Worm (Caenorhabditis elegans) whole organism, young adult: ENCODE data around the gene mks-2.

Experiments
- B0261.1 ChIP-seq: sonication (generic microtip); optimal IDR thresholded peaks from 2 replicates; lab custom pipeline; 2016; ENCODE audit warnings: mild to moderate bottlenecking, missing genetic modification characterization, moderate library complexity, missing compliant biosample characterization
- C17E4.6 ChIP-seq: fragments of 200-800 bp; sonication (Bioruptor generic); IDR thresholded peaks from 2 replicates; pipeline ENCODE4 v1.3.6; 2022; ENCODE audit warnings: missing genetic modification reagents, missing genetic modification characterization, missing compliant biosample characterization
- F23B12.7 ChIP-seq: sonication (generic microtip); optimal IDR thresholded peaks from 2 replicates; lab custom pipeline; 2017; ENCODE audit warnings: missing genetic modification characterization, mild to moderate bottlenecking, missing compliant biosample characterization, antibody characterized with exemption, moderate library complexity; ENCODE audit not compliant: insufficient read depth
- F39B2.1 ChIP-seq: fragments of 200-800 bp; sonication (Bioruptor generic); IDR thresholded peaks from 2 replicates; pipeline ENCODE4 v1.3.6; 2022; ENCODE audit warnings: missing genetic modification reagents, missing genetic modification characterization, missing compliant biosample characterization
- F52B5.7 ChIP-seq: sonication (generic microtip); optimal IDR thresholded peaks from 2 replicates; lab custom pipeline; 2016; ENCODE audit warnings: mild to moderate bottlenecking, missing genetic modification characterization, missing compliant biosample characterization
- K11D2.4 ChIP-seq: fragments of 200-800 bp; sonication (Bioruptor generic); IDR thresholded peaks from 2 replicates; pipeline ENCODE4 v1.3.6; 2022; ENCODE audit warnings: missing genetic modification reagents, missing genetic modification characterization, missing compliant biosample characterization
- K12H6.12 ChIP-seq: fragments of 200-800 bp; sonication (Bioruptor generic); optimal IDR thresholded peaks from 2 replicates; lab custom pipeline; 2018; ENCODE audit warnings: mild to moderate bottlenecking, missing genetic modification characterization, missing compliant biosample characterization
- T26A5.8 ChIP-seq: sonication (generic microtip); optimal IDR thresholded peaks from 2 replicates; lab custom pipeline; 2016; ENCODE audit warnings: missing genetic modification characterization, missing compliant biosample characterization
- Y67H2A.10 ChIP-seq: fragments of 200-800 bp; sonication (Bioruptor generic); conservative IDR thresholded peaks from 2 replicates; pipeline ENCODE4 v1.3.6; 2022; ENCODE audit warnings: missing genetic modification reagents, missing genetic modification characterization, missing compliant biosample characterization
- Y95B8A.8 ChIP-seq: fragments of 200-800 bp; sonication (Bioruptor generic); IDR thresholded peaks from 2 replicates; pipeline ENCODE4 v1.3.6; 2022; ENCODE audit warnings: missing genetic modification reagents, missing genetic modification characterization, missing compliant biosample characterization
- bed-2 ChIP-seq: fragments of 200-800 bp; sonication (Bioruptor generic); IDR thresholded peaks from 2 replicates; pipeline ENCODE4 v1.3.6; 2022; ENCODE audit warnings: missing genetic modification reagents, missing genetic modification characterization, missing compliant biosample characterization
- cebp-2 ChIP-seq: fragments of 200-800 bp; sonication (Bioruptor generic); IDR thresholded peaks from 2 replicates; pipeline ENCODE4 v1.3.6; 2022; ENCODE audit warnings: missing genetic modification characterization, missing compliant biosample characterization
- ceh-100 ChIP-seq: fragments of 200-800 bp; sonication (Bioruptor generic); IDR thresholded peaks from 2 replicates; pipeline ENCODE4 v1.3.6; 2022; ENCODE audit warnings: missing genetic modification reagents, missing genetic modification characterization, missing compliant biosample characterization
- ceh-58 ChIP-seq: fragments of 200-800 bp; sonication (Bioruptor generic); IDR thresholded peaks from 2 replicates; pipeline ENCODE4 v1.3.6; 2022; ENCODE audit warnings: missing genetic modification characterization, missing compliant biosample characterization
- ceh-91 ChIP-seq: fragments of 200-800 bp; sonication (Bioruptor generic); IDR thresholded peaks from 2 replicates; pipeline ENCODE4 v1.3.6; 2022; ENCODE audit warnings: missing genetic modification reagents, missing genetic modification characterization, missing compliant biosample characterization
- chd-7 ChIP-seq: sonication (generic microtip); optimal IDR thresholded peaks from 2 replicates; lab custom pipeline; 2016; ENCODE audit warnings: mild to moderate bottlenecking, missing genetic modification characterization, moderate library complexity, missing compliant biosample characterization
- die-1 ChIP-seq: sonication (generic microtip); optimal IDR thresholded peaks from 2 replicates; lab custom pipeline; 2016; ENCODE audit warnings: missing genotype, mild to moderate bottlenecking, missing genetic modification characterization, missing compliant biosample characterization
- dpl-1 ChIP-seq: fragments of 150-350 bp; optimal IDR thresholded peaks from 2 replicates; lab custom pipeline; 2014; ENCODE audit warnings: missing biosample characterization, missing genetic modification reagents, missing genetic modification characterization
- egl-44 ChIP-seq: fragments of 200-800 bp; sonication (Bioruptor generic); IDR thresholded peaks from 2 replicates; pipeline ENCODE4 v1.3.6; 2022; ENCODE audit warnings: missing genetic modification reagents, missing genetic modification characterization, missing compliant biosample characterization
- egrh-3 ChIP-seq: fragments of 200-800 bp; sonication (Bioruptor generic); IDR thresholded peaks from 2 replicates; pipeline ENCODE4 v1.3.6; 2022; ENCODE audit warnings: missing genetic modification reagents, missing genetic modification characterization, missing compliant biosample characterization
- fkh-3 ChIP-seq: sonication (generic microtip); optimal IDR thresholded peaks from 2 replicates; lab custom pipeline; 2016; ENCODE audit warnings: mild to moderate bottlenecking, missing genetic modification characterization, missing compliant biosample characterization
- him-1 ChIP-seq: sonication (generic microtip); optimal IDR thresholded peaks from 2 replicates; lab custom pipeline; 2016; ENCODE audit warnings: missing genotype, missing genetic modification reagents, missing genetic modification characterization, missing compliant biosample characterization
- hmg-20 ChIP-seq: fragments of 200-800 bp; sonication (Bioruptor generic); IDR thresholded peaks from 2 replicates; pipeline ENCODE4 v1.3.6; 2022; ENCODE audit warnings: missing genetic modification reagents, missing genetic modification characterization, missing compliant biosample characterization
- lag-1 ChIP-seq: fragments of 200-800 bp; sonication (Bioruptor generic); IDR thresholded peaks from 2 replicates; pipeline ENCODE4 v1.3.6; 2022; ENCODE audit warnings: missing genetic modification reagents, missing genetic modification characterization, missing compliant biosample characterization
- lin-26 ChIP-seq: fragments of 200-800 bp; sonication (Bioruptor generic); IDR thresholded peaks from 2 replicates; pipeline ENCODE4 v1.3.6; 2022; ENCODE audit warnings: missing genetic modification reagents, missing genetic modification characterization, missing compliant biosample characterization
- lin-35 ChIP-seq, 3 experiments: fragments of 150-350 bp in 2 of 3; sonication (generic microtip) in 1 of 3; optimal IDR thresholded peaks; 2 replicates each; lab custom pipeline; 2014 to 2018; ENCODE audit warnings: missing biosample characterization in 3 of 3, missing genetic modification characterization in 3 of 3, missing genetic modification reagents in 3 of 3
- lin-40 ChIP-seq: sonication (generic microtip); optimal IDR thresholded peaks from 2 replicates; lab custom pipeline; 2016; ENCODE audit warnings: missing genetic modification characterization, mild to moderate bottlenecking, missing compliant biosample characterization, missing genotype, missing genetic modification reagents
- lir-1 ChIP-seq: fragments of 200-800 bp; sonication (Bioruptor generic); conservative IDR thresholded peaks from 2 replicates; pipeline ENCODE4 v1.3.6; 2022; ENCODE audit warnings: missing genetic modification reagents, missing genetic modification characterization, missing compliant biosample characterization
- madf-10 ChIP-seq: sonication (generic microtip); optimal IDR thresholded peaks from 2 replicates; lab custom pipeline; 2016; ENCODE audit warnings: mild to moderate bottlenecking, missing genetic modification characterization, missing compliant biosample characterization
- madf-8 ChIP-seq: fragments of 200-800 bp; sonication (Bioruptor generic); conservative IDR thresholded peaks from 2 replicates; pipeline ENCODE4 v1.3.6; 2022; ENCODE audit warnings: missing genetic modification reagents, missing genetic modification characterization, missing compliant biosample characterization
- mel-28 ChIP-seq: sonication (generic microtip); optimal IDR thresholded peaks from 2 replicates; lab custom pipeline; 2016; ENCODE audit warnings: borderline replicate concordance, mild to moderate bottlenecking, missing genetic modification characterization, missing compliant biosample characterization
- nfya-1 ChIP-seq: sonication (generic microtip); optimal IDR thresholded peaks from 2 replicates; lab custom pipeline; 2017; ENCODE audit warnings: antibody characterized with exemption, missing compliant biosample characterization, missing genetic modification characterization, borderline replicate concordance; ENCODE audit not compliant: insufficient read depth
- nhr-120 ChIP-seq: fragments of 200-800 bp; sonication (Bioruptor generic); IDR thresholded peaks from 2 replicates; pipeline ENCODE4 v1.3.6; 2022; ENCODE audit warnings: missing genetic modification characterization, missing compliant biosample characterization
- rpc-1 ChIP-seq, 2 experiments: fragments of 150-350 bp in 1 of 2; sonication (generic microtip) in 1 of 2; optimal IDR thresholded peaks; 2 replicates each; lab custom pipeline; 2014 to 2018; ENCODE audit warnings: missing biosample characterization in 1 of 2, missing genetic modification characterization in 1 of 2, missing genetic modification reagents in 1 of 2, missing genotype in 1 of 2
- somi-1 ChIP-seq: fragments of 200-800 bp; sonication (Bioruptor generic); optimal IDR thresholded peaks from 2 replicates; lab custom pipeline; 2018; ENCODE audit warnings: mild to moderate bottlenecking, missing genetic modification characterization, missing compliant biosample characterization
- unc-130 ChIP-seq: sonication (generic microtip); optimal IDR thresholded peaks from 2 replicates; lab custom pipeline; 2016; ENCODE audit warnings: missing genetic modification reagents, missing genetic modification characterization, missing compliant biosample characterization
- ztf-25 ChIP-seq: fragments of 200-800 bp; sonication (Bioruptor generic); IDR thresholded peaks from 2 replicates; pipeline ENCODE4 v1.3.6; 2022; ENCODE audit warnings: missing genetic modification reagents, missing genetic modification characterization, missing compliant biosample characterization
- ztf-28 ChIP-seq: fragments of 200-800 bp; sonication (Bioruptor generic); IDR thresholded peaks from 2 replicates; pipeline ENCODE4 v1.3.6; 2022; ENCODE audit warnings: missing genetic modification reagents, missing genetic modification characterization, missing compliant biosample characterization

mks-2 gene

DNA sequence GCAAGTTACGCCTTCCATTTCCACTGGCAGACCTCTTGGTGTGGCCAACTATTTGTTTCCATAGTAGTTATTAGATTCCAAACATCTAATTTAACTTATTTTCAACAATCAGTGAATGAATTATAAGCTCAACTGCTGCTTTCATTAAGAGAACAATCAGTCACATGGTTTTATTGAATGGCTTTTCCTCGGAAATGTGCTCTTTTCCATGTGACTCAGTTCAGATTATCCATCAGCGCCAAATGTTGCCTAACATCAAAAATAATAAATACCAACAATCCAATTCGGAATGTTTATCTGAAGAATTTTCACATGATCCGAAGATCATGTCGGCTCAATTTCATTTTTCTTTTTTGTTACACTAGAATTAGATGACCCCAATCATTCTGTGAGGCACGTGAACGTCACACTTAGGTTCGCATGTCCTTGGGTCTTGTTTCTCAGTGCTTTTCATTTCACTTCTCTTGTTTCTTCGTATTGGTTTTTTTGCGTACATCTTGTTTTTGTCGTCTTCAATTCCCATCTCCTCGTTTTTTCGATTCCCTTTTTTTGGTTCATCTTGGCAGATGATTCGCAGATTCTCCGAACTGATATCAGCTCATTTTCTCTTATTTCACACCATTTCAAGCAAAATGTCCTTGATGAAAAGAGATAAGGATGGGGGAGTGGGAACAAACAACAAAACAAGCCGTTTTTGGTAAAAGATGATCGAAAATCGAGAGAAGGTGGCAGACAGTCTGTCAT lies 42.9 kb downstream of the mks-2 start:
- TF ChIP-seq egrh-3 (no peak), ztf-25 (GFP tag; lab: Robert Waterston, UW) (no peak), rpc-1 (optimal IDR thresholded peaks at IDR 0.05; lab: Kevin White, UChicago) (no peak), rpc-1 (tag; optimal IDR thresholded peaks at IDR 0.05; lab: Kevin White, UChicago) (no peak), madf-10 (no peak), lin-26 (no peak), lin-40 (tag; lab: Kevin White, UChicago) (peak; percentile 37), K12H6.12 (tag; lab: Kevin White, UChicago) (peak; percentile 4), egl-44 (GFP tag; lab: Robert Waterston, UW) (no peak), fkh-3 (tag; lab: Kevin White, UChicago) (no peak), lir-1 (GFP tag; lab: Robert Waterston, UW) (no peak), F52B5.7 (tag; lab: Kevin White, UChicago) (no peak), him-1 (tag; lab: Kevin White, UChicago) (no peak), C17E4.6 (GFP tag; lab: Robert Waterston, UW) (no peak), T26A5.8 (tag; lab: Kevin White, UChicago) (no peak), somi-1 (peak; percentile 38)

- TF ChIP-seq lin-35 (GFP tag; optimal IDR thresholded peaks at IDR 0.05; lab: Kevin White, UChicago) = peak in 1 of 3 experiments; percentile 0
- no peak for TF ChIP-seq ztf-28
- no peak for TF ChIP-seq T26A5.8 (tag; lab: Kevin White, UChicago)
- TF ChIP-seq lag-1 (GFP tag; lab: Robert Waterston, UW) = no peak
Observed at ce11 chrII:6175027-6175426, 44.2 kb downstream of the mks-2 start.

DNA sequence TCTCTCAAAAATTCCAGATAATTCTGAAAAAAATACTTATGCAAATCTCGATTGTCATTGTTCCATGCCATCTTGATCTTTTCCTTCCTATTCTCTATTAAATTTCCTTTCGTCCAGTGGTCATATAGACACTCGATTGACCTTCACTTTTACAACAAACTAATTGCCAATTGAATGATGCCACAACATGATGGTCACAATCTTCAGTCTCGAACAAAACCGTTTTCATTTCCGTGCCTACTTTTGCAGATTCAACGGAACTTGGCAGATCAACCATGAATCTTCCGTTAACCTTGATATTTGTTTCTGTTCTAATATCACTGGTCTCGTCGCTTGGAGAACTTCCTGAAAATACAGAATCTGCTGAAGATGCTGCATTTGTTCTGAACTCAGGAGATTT lies 45.8 kb downstream of the mks-2 start, which contains the start of gene F40H3.2:
F40H3.2 (plus strand) TSS at position 250 of the 400 bp plus-strand sequence.
- no peak for TF ChIP-seq die-1 (tag; lab: Kevin White, UChicago)
- TF ChIP-seq F39B2.1 (GFP tag; lab: Robert Waterston, UW) = no peak
- no peak for TF ChIP-seq cebp-2
- no peak for TF ChIP-seq nfya-1 (tag; lab: Kevin White, UChicago)
- no peak for TF ChIP-seq C17E4.6 (GFP tag; lab: Robert Waterston, UW)
- no peak for TF ChIP-seq lin-40 (tag; lab: Kevin White, UChicago)
- no peak for TF ChIP-seq madf-8
- no peak for TF ChIP-seq chd-7 (tag; lab: Kevin White, UChicago)
- no peak for TF ChIP-seq madf-10
- TF ChIP-seq ceh-91 (GFP tag; lab: Robert Waterston, UW) = no peak
- TF ChIP-seq, all 124 proteins: peak for 0

- TF ChIP-seq chd-7 (tag; lab: Kevin White, UChicago) (no peak), T26A5.8 (tag; lab: Kevin White, UChicago) (no peak), F39B2.1 (GFP tag; lab: Robert Waterston, UW) (no peak), him-1 (tag; lab: Kevin White, UChicago) (no peak), K11D2.4 (GFP tag; lab: Robert Waterston, UW) (no peak), Y95B8A.8 (GFP tag; lab: Robert Waterston, UW) (no peak), ceh-58 (GFP tag; lab: Robert Waterston, UW) (no peak)
Observed at ce11 chrII:6171228-6171627, 48.0 kb downstream of the mks-2 start, which contains the start of gene F40H3.3. Gene F40H3.3, plus strand, starts transcription at chrII:6171507.

DNA sequence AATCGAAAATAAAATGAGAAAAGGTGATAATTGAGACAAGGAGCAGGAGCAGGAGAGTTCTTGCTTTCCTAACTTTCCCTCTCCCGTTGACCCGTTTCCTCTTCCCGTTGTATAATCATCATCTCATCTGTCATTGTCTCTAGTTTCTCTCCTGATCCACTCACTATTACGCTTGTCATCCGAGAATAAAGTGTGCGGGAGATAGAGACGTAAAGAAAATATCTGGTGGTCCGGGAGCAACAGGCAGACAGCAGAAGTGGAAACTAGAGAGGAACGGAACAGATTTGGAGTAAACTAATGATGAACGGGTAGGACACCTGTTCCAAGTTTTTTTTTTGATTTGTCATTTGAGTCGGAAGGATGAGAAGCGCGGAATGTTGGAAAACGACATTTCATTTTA lies 49.0 kb downstream of the mks-2 start:
- TF ChIP-seq lag-1 (GFP tag; lab: Robert Waterston, UW) (no peak), unc-130 (no peak), ceh-100 (GFP tag; lab: Robert Waterston, UW) (no peak), Y67H2A.10 (GFP tag; lab: Robert Waterston, UW) (no peak), F23B12.7 (tag; lab: Kevin White, UChicago) (no peak), lin-35 (GFP tag; optimal IDR thresholded peaks at IDR 0.05; lab: Kevin White, UChicago) (no peak), nfya-1 (tag; lab: Kevin White, UChicago) (no peak), cebp-2 (no peak), bed-2 (no peak), mel-28 (no peak), hmg-20 (GFP tag; lab: Robert Waterston, UW) (no peak), him-1 (tag; lab: Kevin White, UChicago) (no peak), B0261.1 (tag; lab: Kevin White, UChicago) (no peak), madf-8 (no peak), dpl-1 (no peak), nhr-120 (no peak)
